Fruit fly (Drosophila melanogaster): ENCODE measurements around the gene Tsf1.
A peak's percentile ranks its signal among the peaks of the same experiment; 100 is the strongest.

Tsf1 gene

DNA sequence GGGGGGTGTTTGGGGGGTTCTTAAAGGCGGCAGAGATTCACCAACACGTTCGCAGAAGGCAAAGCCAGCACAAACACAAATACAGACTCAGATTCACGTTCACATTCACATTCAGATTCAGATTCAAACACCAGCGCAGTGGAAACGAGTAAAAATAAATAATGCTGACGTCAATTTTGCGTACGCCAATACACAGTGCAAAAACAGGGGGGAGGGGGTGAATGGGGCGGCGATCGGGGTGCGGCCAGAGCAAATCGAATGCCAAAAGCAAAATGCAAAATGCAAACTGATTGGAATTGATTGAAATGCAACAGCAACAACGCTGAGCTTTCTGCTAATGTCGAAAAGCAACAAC is 18.3 kb upstream of the Tsf1 start:
- no peak for TF ChIP-seq Rel (GFP tag; optimal IDR thresholded peaks at IDR 0.05)
- peak; percentile 18 for TF ChIP-seq Rel (tag; optimal IDR thresholded peaks at IDR 0.05)
- TF ChIP-seq Mio (GFP tag; optimal IDR thresholded peaks at IDR 0.05), result no peak

DNA sequence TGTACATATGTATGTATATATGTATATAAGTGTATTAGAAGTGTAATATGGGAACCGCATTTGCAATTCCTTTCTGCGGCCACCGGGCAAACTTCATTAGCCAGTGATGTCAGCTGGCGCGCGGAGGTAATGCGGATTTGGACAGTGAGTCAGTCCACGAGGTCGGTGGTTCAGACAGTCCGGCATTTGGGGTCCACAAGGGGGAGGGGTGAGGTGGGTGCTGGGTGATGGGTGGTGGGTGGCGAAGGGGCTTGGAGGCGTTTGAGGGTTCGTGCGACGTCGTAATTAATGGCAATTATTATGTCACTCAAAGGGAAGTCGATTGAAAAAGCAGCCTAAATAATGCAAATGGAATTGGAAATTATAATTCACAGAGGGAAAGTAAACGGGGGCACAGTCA is 17.1 kb upstream of the Tsf1 start:
- no peak for TF ChIP-seq GATAd (GFP tag; optimal IDR thresholded peaks at IDR 0.05)
- TF ChIP-seq Vsx2 (GFP tag; optimal IDR thresholded peaks at IDR 0.05; ENCODE audit: partially characterized antibody), result no peak
- TF ChIP-seq Rel (GFP tag; optimal IDR thresholded peaks at IDR 0.05), result no peak
- no peak for TF ChIP-seq Rel (tag; optimal IDR thresholded peaks at IDR 0.05)
- TF ChIP-seq N (GFP tag; optimal IDR thresholded peaks at IDR 0.05), result no peak
- no peak for TF ChIP-seq psq (GFP tag; optimal IDR thresholded peaks at IDR 0.05)
- TF ChIP-seq foxo (GFP tag; optimal IDR thresholded peaks at IDR 0.05), result no peak
- TF ChIP-seq Jra (GFP tag; optimal IDR thresholded peaks at IDR 0.05), result no peak
- no peak for TF ChIP-seq Hr83 (GFP tag; optimal IDR thresholded peaks at IDR 0.05; ENCODE audit: poor library complexity, severe bottlenecking)
- no peak for TF ChIP-seq rgr (GFP tag; optimal IDR thresholded peaks at IDR 0.05)

DNA sequence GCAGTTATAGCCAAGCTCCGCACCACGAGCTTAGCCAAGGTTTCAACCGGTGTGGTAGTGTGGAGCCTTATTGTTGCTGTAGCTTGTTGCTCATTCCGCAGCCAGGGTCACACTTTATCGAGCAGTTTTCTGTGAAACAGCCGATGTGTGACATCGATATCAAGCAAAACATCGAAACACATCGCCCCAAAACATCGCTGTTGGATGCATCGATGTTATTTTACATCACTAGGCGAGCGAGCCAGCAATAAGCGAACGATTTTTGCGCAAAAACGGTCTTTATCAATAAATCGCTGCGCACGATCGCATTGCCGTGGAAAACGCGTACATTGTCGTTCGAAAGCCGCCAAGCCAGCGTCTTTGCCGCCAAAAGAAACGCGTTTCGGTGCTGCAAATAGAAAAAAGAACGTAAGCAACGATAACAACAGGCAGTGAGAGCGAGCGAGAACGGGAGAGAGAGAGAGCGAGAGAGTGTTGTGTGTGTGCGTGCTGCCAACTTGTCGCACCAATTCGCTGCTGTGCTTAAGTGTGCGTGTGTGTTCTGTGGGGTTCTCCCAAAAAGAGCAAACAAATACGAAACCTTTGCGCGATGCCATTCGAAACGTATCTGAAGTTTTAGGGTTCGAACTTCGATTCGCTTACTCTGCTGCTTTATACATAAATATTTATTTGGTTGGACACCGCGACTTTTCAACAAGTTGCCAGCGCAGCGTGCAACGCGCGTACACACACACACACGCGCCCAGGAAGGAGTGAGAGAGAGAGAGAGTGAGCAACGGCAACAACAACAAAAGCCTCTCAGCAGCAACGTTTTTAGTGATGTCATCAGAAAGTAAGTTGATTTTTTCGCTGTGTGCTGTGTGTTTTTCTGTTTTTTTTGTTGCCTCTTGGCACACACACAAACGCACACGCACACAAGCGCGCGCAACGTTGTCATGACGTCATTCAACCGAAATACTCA is 15.8 kb upstream of the Tsf1 start:
- TF ChIP-seq h (GFP tag; optimal IDR thresholded peaks at IDR 0.05) (peak; percentile 18), Abd-B (GFP tag; optimal IDR thresholded peaks at IDR 0.05) (peak; percentile 54), HLH106 (tag; optimal IDR thresholded peaks at IDR 0.05) (peak; percentile 14), Hr83 (GFP tag; optimal IDR thresholded peaks at IDR 0.05; ENCODE audit: poor library complexity, severe bottlenecking) (peak; percentile 11), foxo (GFP tag; optimal IDR thresholded peaks at IDR 0.05) (peak in 1 of 2 experiments; percentile 1), psq (GFP tag; optimal IDR thresholded peaks at IDR 0.05) (peak; percentile 15), GATAd (GFP tag; optimal IDR thresholded peaks at IDR 0.05) (no peak), N (GFP tag; optimal IDR thresholded peaks at IDR 0.05) (peak; percentile 63), ey (GFP tag; optimal IDR thresholded peaks at IDR 0.05) (no peak), Jra (GFP tag; optimal IDR thresholded peaks at IDR 0.05) (peak; percentile 70), brk (GFP tag; optimal IDR thresholded peaks at IDR 0.05) (no peak), fru (GFP tag; optimal IDR thresholded peaks at IDR 0.05) (peak; percentile 59), Hr78 (GFP tag; optimal IDR thresholded peaks at IDR 0.05) (peak; percentile 43), Mio (GFP tag; optimal IDR thresholded peaks at IDR 0.05) (no peak), Dif (GFP tag; optimal IDR thresholded peaks at IDR 0.05; ENCODE audit: partially characterized antibody) (peak; percentile 72), woc (GFP tag; optimal IDR thresholded peaks at IDR 0.05) (no peak), CG9705 (GFP tag; optimal IDR thresholded peaks at IDR 0.05) (peak; percentile 46), CG32264 (GFP tag; optimal IDR thresholded peaks at IDR 0.05) (no peak), dl (GFP tag; optimal IDR thresholded peaks at IDR 0.05; ENCODE audit: insufficient read depth in 1 of 2, partially characterized antibody in 2 of 2) (peak; percentile 17 to 70), Rel (GFP tag; optimal IDR thresholded peaks at IDR 0.05) (peak; percentile 57), Rel (tag; optimal IDR thresholded peaks at IDR 0.05) (peak; percentile 65), rgr (GFP tag; optimal IDR thresholded peaks at IDR 0.05) (peak; percentile 24), dmrt93B (GFP tag; optimal IDR thresholded peaks at IDR 0.05) (no peak), lola (GFP tag; optimal IDR thresholded peaks at IDR 0.05) (no peak), jim (GFP tag; optimal IDR thresholded peaks at IDR 0.05) (peak; percentile 58), Myc (optimal IDR thresholded peaks at IDR 0.05) (no peak), Hnf4 (GFP tag; optimal IDR thresholded peaks at IDR 0.05) (no peak), Sp1 (GFP tag; optimal IDR thresholded peaks at IDR 0.05) (peak; percentile 84)

DNA sequence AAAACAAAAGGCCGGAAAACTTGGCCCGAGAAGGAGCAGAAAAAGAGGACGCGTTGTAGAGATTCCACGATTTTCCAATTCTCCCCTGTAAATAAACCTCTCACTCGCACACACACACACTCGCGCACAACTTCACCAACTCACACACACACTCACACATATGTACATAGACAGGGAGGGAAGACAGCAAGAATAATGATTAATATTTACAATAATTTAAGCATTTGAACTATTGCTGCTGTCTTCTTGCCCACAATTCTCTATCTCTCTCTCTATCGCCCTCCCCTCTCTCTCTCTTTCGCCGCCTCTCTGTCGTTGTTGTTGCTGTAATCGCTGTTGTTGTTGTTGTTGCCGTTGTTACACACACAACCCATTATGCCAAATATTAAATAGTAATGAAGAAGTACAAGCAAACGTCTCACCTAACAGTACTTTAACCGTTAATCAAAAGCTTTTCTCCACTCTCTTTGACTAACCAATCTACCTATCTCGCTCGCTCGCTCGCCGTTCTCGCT is 12.4 kb upstream of the Tsf1 start:
- TF ChIP-seq Myc (optimal IDR thresholded peaks at IDR 0.05), result no peak
- TF ChIP-seq CrebA (GFP tag; optimal IDR thresholded peaks at IDR 0.05; ENCODE audit: borderline replicate concordance), result no peak
- no peak for TF ChIP-seq h (GFP tag; optimal IDR thresholded peaks at IDR 0.05)
- TF ChIP-seq CG32264 (GFP tag; optimal IDR thresholded peaks at IDR 0.05), result no peak

All from whole organism, wandering third instar larva.